Fruit fly (Drosophila melanogaster) whole organism, embryonic: ENCODE data around the gene CG2898.

Experiments used
- BtbVII ChIP-seq: fragments of 200-800 bp; sonication (Bioruptor generic); optimal IDR thresholded peaks from 3 replicates; lab custom pipeline; 2017; ENCODE audit warnings: missing biosample characterization, mild to moderate bottlenecking, missing genetic modification characterization
- Bteb2 ChIP-seq: fragments of 200-800 bp; sonication (Bioruptor generic); optimal IDR thresholded peaks from 2 replicates; lab custom pipeline; 2016; ENCODE audit warnings: missing biosample characterization, missing genetic modification characterization
- CG1024 ChIP-seq: fragments of 200-800 bp; sonication (Bioruptor generic); IDR thresholded peaks from 2 replicates; pipeline ENCODE4 v1.3.6; 2022; ENCODE audit warnings: missing biosample characterization, missing genetic modification characterization
- CG10462 ChIP-seq: fragments of 200-800 bp; sonication (Bioruptor generic); optimal IDR thresholded peaks from 2 replicates; lab custom pipeline; 2016; ENCODE audit warnings: missing biosample characterization, missing genetic modification characterization
- CG11696 ChIP-seq: fragments of 200-800 bp; sonication (Bioruptor generic); IDR thresholded peaks from 2 replicates; pipeline ENCODE4 v1.3.6; 2022; ENCODE audit warnings: missing biosample characterization, missing genetic modification characterization
- CG12071 ChIP-seq: fragments of 200-800 bp; sonication (Bioruptor generic); optimal IDR thresholded peaks from 3 replicates; lab custom pipeline; 2018; ENCODE audit warnings: missing biosample characterization, mild to moderate bottlenecking, missing genetic modification characterization
- CG15514 ChIP-seq: fragments of 200-800 bp; sonication (Bioruptor generic); optimal IDR thresholded peaks from 3 replicates; lab custom pipeline; 2017; ENCODE audit warnings: missing biosample characterization, missing genetic modification characterization, mild to moderate bottlenecking, moderate library complexity, missing genetic modification reagents
- CG16779 ChIP-seq: fragments of 200-800 bp; sonication (Bioruptor generic); IDR thresholded peaks from 2 replicates; pipeline ENCODE4 v1.3.6; 2022; ENCODE audit warnings: missing biosample characterization, missing genetic modification characterization
- CG17359 ChIP-seq: fragments of 200-800 bp; sonication (Bioruptor generic); optimal IDR thresholded peaks from 3 replicates; lab custom pipeline; 2018; ENCODE audit warnings: missing biosample characterization, mild to moderate bottlenecking, missing genetic modification characterization, moderate library complexity
- CG3281 ChIP-seq: fragments of 200-800 bp; sonication (Bioruptor generic); optimal IDR thresholded peaks from 3 replicates; lab custom pipeline; 2017; ENCODE audit warnings: missing biosample characterization, mild to moderate bottlenecking, missing genetic modification characterization
- CG3726 ChIP-seq: fragments of 200-800 bp; sonication (Bioruptor generic); IDR thresholded peaks from 3 replicates; pipeline ENCODE4, ENCODE4 v1.3.6; 2022; ENCODE audit warnings: missing biosample characterization, missing genetic modification characterization
- CG3995 ChIP-seq: fragments of 200-800 bp; sonication (Bioruptor generic); optimal IDR thresholded peaks from 3 replicates; lab custom pipeline; 2016; ENCODE audit warnings: missing biosample characterization, missing genetic modification characterization
- CG6254 ChIP-seq: fragments of 200-800 bp; sonication (Bioruptor generic); optimal IDR thresholded peaks from 3 replicates; lab custom pipeline; 2017; ENCODE audit warnings: mild to moderate bottlenecking, missing biosample characterization, missing genetic modification reagents, missing genetic modification characterization
- CG6654 ChIP-seq: fragments of 200-800 bp; sonication (Bioruptor generic); optimal IDR thresholded peaks from 2 replicates; lab custom pipeline; 2017; ENCODE audit warnings: missing biosample characterization, mild to moderate bottlenecking, missing genetic modification characterization
- CG6765 ChIP-seq: fragments of 200-800 bp; sonication (Bioruptor generic); optimal IDR thresholded peaks from 3 replicates; lab custom pipeline; 2017; ENCODE audit warnings: missing biosample characterization, mild to moderate bottlenecking, missing genetic modification characterization
- CG6813 ChIP-seq: fragments of 200-800 bp; sonication (Bioruptor generic); optimal IDR thresholded peaks from 2 replicates; lab custom pipeline; 2017; ENCODE audit warnings: missing biosample characterization, missing genetic modification characterization, mild to moderate bottlenecking, moderate library complexity, missing genetic modification reagents
- CHES-1-like ChIP-seq: fragments of 200-800 bp; sonication (Bioruptor generic); optimal IDR thresholded peaks from 2 replicates; lab custom pipeline; 2016; ENCODE audit warnings: missing biosample characterization, missing genetic modification characterization
- Camta ChIP-seq: fragments of 200-800 bp; sonication (Bioruptor generic); optimal IDR thresholded peaks from 2 replicates; lab custom pipeline; 2016; ENCODE audit warnings: missing biosample characterization, missing genetic modification characterization
- CrebB ChIP-seq: fragments of 200-800 bp; sonication (Bioruptor generic); optimal IDR thresholded peaks from 3 replicates; lab custom pipeline; 2018; ENCODE audit warnings: missing biosample characterization, mild to moderate bottlenecking, missing genetic modification characterization
- D19A ChIP-seq: fragments of 200-800 bp; optimal IDR thresholded peaks from 3 replicates; lab custom pipeline; 2019; ENCODE audit warnings: missing biosample characterization, mild to moderate bottlenecking, missing genetic modification characterization, moderate library complexity
- Dek ChIP-seq: fragments of 200-800 bp; sonication (Bioruptor generic); optimal IDR thresholded peaks from 3 replicates; lab custom pipeline; 2019; ENCODE audit warnings: missing biosample characterization, mild to moderate bottlenecking, missing genetic modification characterization, moderate library complexity
- Doc3 ChIP-seq: fragments of 200-800 bp; sonication (Bioruptor generic); IDR thresholded peaks from 3 replicates; pipeline ENCODE4 v1.3.6; 2022; ENCODE audit warnings: missing biosample characterization, missing genetic modification characterization; ENCODE audit not compliant: partially characterized antibody
- Ets97D ChIP-seq: fragments of 200-800 bp; sonication (Bioruptor generic); optimal IDR thresholded peaks from 3 replicates; lab custom pipeline; 2016; ENCODE audit warnings: missing biosample characterization, missing genetic modification characterization
- HLHmδ ChIP-seq: fragments of 200-800 bp; sonication (Bioruptor generic); optimal IDR thresholded peaks from 2 replicates; lab custom pipeline; 2018; ENCODE audit warnings: missing biosample characterization, mild to moderate bottlenecking, missing genetic modification characterization, moderate library complexity
- Sry-β ChIP-seq: fragments of 200-800 bp; sonication (Bioruptor generic); optimal IDR thresholded peaks from 2 replicates; lab custom pipeline; 2018; ENCODE audit warnings: missing biosample characterization, mild to moderate bottlenecking, missing genetic modification characterization, moderate library complexity
- Taf1 ChIP-seq: fragments of 200-800 bp; sonication (Bioruptor generic); IDR thresholded peaks from 2 replicates; pipeline ENCODE4 v1.3.6; 2022; ENCODE audit warnings: missing biosample characterization, missing genetic modification characterization
- Tbp ChIP-seq: fragments of >200 bp; optimal IDR thresholded peaks from 2 replicates; lab custom pipeline; 2018; ENCODE audit warnings: missing biosample characterization, missing genetic modification characterization
- amos ChIP-seq: fragments of 200-800 bp; sonication (Bioruptor generic); IDR thresholded peaks from 2 replicates; pipeline ENCODE4 v1.3.6; 2022; ENCODE audit warnings: missing biosample characterization, missing genetic modification characterization; ENCODE audit not compliant: partially characterized antibody
- bcd ChIP-seq: fragments of 200-800 bp; sonication (Bioruptor generic); optimal IDR thresholded peaks from 2 replicates; lab custom pipeline; 2017; ENCODE audit warnings: missing biosample characterization, mild to moderate bottlenecking, missing genetic modification characterization
- bowl ChIP-seq: fragments of 200-800 bp; sonication (Bioruptor generic); IDR thresholded peaks from 2 replicates; pipeline ENCODE4 v1.3.6; 2022; ENCODE audit warnings: missing biosample characterization, missing genetic modification characterization
- chm ChIP-seq: fragments of 200-800 bp; sonication (Bioruptor generic); IDR thresholded peaks from 2 replicates; pipeline ENCODE4 v1.3.6; 2022; ENCODE audit warnings: missing biosample characterization, missing genetic modification characterization
- crc ChIP-seq: fragments of 200-800 bp; sonication (Bioruptor generic); optimal IDR thresholded peaks from 2 replicates; lab custom pipeline; 2016; ENCODE audit warnings: missing biosample characterization, missing genetic modification characterization
- dmrt99B ChIP-seq: fragments of 200-800 bp; sonication (Bioruptor generic); optimal IDR thresholded peaks from 2 replicates; lab custom pipeline; 2018; ENCODE audit warnings: missing biosample characterization, mild to moderate bottlenecking, missing genetic modification characterization, moderate library complexity
- fd3F ChIP-seq: fragments of 200-800 bp; sonication (Bioruptor generic); optimal IDR thresholded peaks from 2 replicates; lab custom pipeline; 2018; ENCODE audit warnings: missing biosample characterization, mild to moderate bottlenecking, missing genetic modification characterization, moderate library complexity
- gcm ChIP-seq: fragments of 200-800 bp; sonication (Bioruptor generic); optimal IDR thresholded peaks from 2 replicates; lab custom pipeline; 2019; ENCODE audit warnings: missing biosample characterization, mild to moderate bottlenecking, missing genetic modification characterization, moderate library complexity
- gsb ChIP-seq: fragments of 200-800 bp; sonication (Bioruptor generic); IDR thresholded peaks from 2 replicates; pipeline ENCODE4 v1.3.6; 2022; ENCODE audit warnings: missing biosample characterization, missing genetic modification characterization
- ham ChIP-seq: fragments of 200-800 bp; sonication (Bioruptor generic); IDR thresholded peaks from 2 replicates; pipeline ENCODE4 v1.3.6; 2022; ENCODE audit warnings: missing biosample characterization, missing genetic modification characterization
- nerfin-1 ChIP-seq: fragments of 200-800 bp; sonication (Bioruptor generic); optimal IDR thresholded peaks from 3 replicates; lab custom pipeline; 2019; ENCODE audit warnings: missing biosample characterization, mild to moderate bottlenecking, missing genetic modification characterization, moderate library complexity
- nom ChIP-seq: fragments of 200-800 bp; sonication (Bioruptor generic); optimal IDR thresholded peaks from 2 replicates; lab custom pipeline; 2017; ENCODE audit warnings: missing biosample characterization, missing genetic modification characterization, mild to moderate bottlenecking, moderate library complexity, missing genetic modification reagents
- p53 ChIP-seq: fragments of 200-800 bp; sonication (Bioruptor generic); optimal IDR thresholded peaks from 2 replicates; lab custom pipeline; 2016; ENCODE audit warnings: missing biosample characterization, missing genetic modification characterization
- peb ChIP-seq: fragments of 200-800 bp; sonication (Bioruptor generic); IDR thresholded peaks from 2 replicates; pipeline ENCODE4 v1.3.6; 2022; ENCODE audit warnings: missing biosample characterization, missing genetic modification characterization
- pho ChIP-seq: fragments of 200-800 bp; sonication (Bioruptor generic); optimal IDR thresholded peaks from 2 replicates; lab custom pipeline; 2016; ENCODE audit warnings: missing biosample characterization, missing genetic modification characterization
- pum ChIP-seq: fragments of 200-800 bp; sonication (Bioruptor generic); optimal IDR thresholded peaks from 2 replicates; lab custom pipeline; 2016; ENCODE audit warnings: missing biosample characterization, missing genetic modification characterization
- sc ChIP-seq, 3 experiments: fragments of >200 bp in 2 of 3; fragments of 200-800 bp in 1 of 3; sonication (Bioruptor generic) in 1 of 3; optimal IDR thresholded peaks; 2 replicates in 2 of 3; 3 replicates in 1 of 3; lab custom pipeline; 2017; ENCODE audit warnings: mild to moderate bottlenecking in 1 of 3, missing biosample characterization in 1 of 3, missing genetic modification characterization in 1 of 3, missing genetic modification reagents in 1 of 3
- sd ChIP-seq: fragments of 200-800 bp; sonication (Bioruptor generic); optimal IDR thresholded peaks from 3 replicates; lab custom pipeline; 2018; ENCODE audit warnings: missing biosample characterization, mild to moderate bottlenecking, missing genetic modification characterization, moderate library complexity
- shn ChIP-seq: fragments of 200-800 bp; sonication (Bioruptor generic); optimal IDR thresholded peaks from 3 replicates; lab custom pipeline; 2016; ENCODE audit warnings: missing biosample characterization, missing genetic modification characterization
- so ChIP-seq: fragments of 200-800 bp; sonication (Bioruptor generic); IDR thresholded peaks from 3 replicates; pipeline ENCODE4 v1.3.6; 2022; ENCODE audit warnings: missing biosample characterization, missing genetic modification characterization
- tup ChIP-seq: fragments of 200-800 bp; sonication (Bioruptor generic); optimal IDR thresholded peaks from 2 replicates; lab custom pipeline; 2016; ENCODE audit warnings: missing biosample characterization, mild to moderate bottlenecking, missing genetic modification characterization, moderate library complexity

CG2898 gene

dm6 chrX:10396832-10397231, 21.7 kb downstream of the CG2898 start (continued):
- TF ChIP-seq shn (GFP tag; lab: Kevin White, UChicago) (no peak), dmrt99B (tag; lab: Kevin White, UChicago) (no peak), BtbVII (GFP tag; lab: Kevin White, UChicago) (no peak), CG3281 (peak; percentile 42), CG16779 (no peak), Sry-β (GFP tag; lab: Kevin White, UChicago) (no peak)

dm6 chrX:10397514-10398133, 22.4 kb downstream of the CG2898 start:
- TF ChIP-seq sd (tag; lab: Kevin White, UChicago): peak; percentile 73
- no peak for TF ChIP-seq crc
- peak; percentile 2 for TF ChIP-seq fd3F (GFP tag; lab: Kevin White, UChicago)
- no peak for TF ChIP-seq chm
- TF ChIP-seq pho (GFP tag; lab: Kevin White, UChicago): no peak
- no peak for TF ChIP-seq Doc3 (GFP tag; lab: Robert Waterston, UW)
- 0 out of 2 replicates have a peak, but pooled peaks have one; percentile 18 for TF ChIP-seq gsb (GFP tag; lab: Robert Waterston, UW)
- no peak for TF ChIP-seq CHES-1-like (GFP tag; lab: Kevin White, UChicago)
- TF ChIP-seq CG15514 (GFP tag; lab: Kevin White, UChicago): no peak
- TF ChIP-seq so: no peak
- no peak for TF ChIP-seq Camta (GFP tag; lab: Kevin White, UChicago)
- peak; percentile 16 for TF ChIP-seq CG3281
- no peak for TF ChIP-seq bcd
- TF ChIP-seq CG17359 (tag; lab: Kevin White, UChicago): peak; percentile 35
- no peak for TF ChIP-seq amos
- TF ChIP-seq CG10462 (GFP tag; lab: Kevin White, UChicago): no peak
- peak; percentile 15 for TF ChIP-seq CrebB
- no peak for TF ChIP-seq bowl
- no peak for TF ChIP-seq sc (optimal IDR thresholded peaks at IDR 0.05; lab: Kevin White, UChicago)
- TF ChIP-seq sc (GFP tag; optimal IDR thresholded peaks at IDR 0.05; lab: Kevin White, UChicago): no peak
- peak; percentile 30; the same call in 1 of the 2 replicates for TF ChIP-seq Taf1 (GFP tag; lab: Robert Waterston, UW)
- TF ChIP-seq CG1024 (GFP tag; lab: Robert Waterston, UW): no peak
- TF ChIP-seq Bteb2 (GFP tag; lab: Kevin White, UChicago): no peak
- no peak for TF ChIP-seq ham (GFP tag; lab: Robert Waterston, UW)
- TF ChIP-seq CG6765 (GFP tag; lab: Kevin White, UChicago): no peak
- no peak for TF ChIP-seq Ets97D
- TF ChIP-seq pum (GFP tag; lab: Kevin White, UChicago): no peak
- no peak for TF ChIP-seq CG6254 (GFP tag; lab: Kevin White, UChicago)
- no peak for TF ChIP-seq HLHmδ (GFP tag; lab: Kevin White, UChicago)
- TF ChIP-seq nom (GFP tag; lab: Kevin White, UChicago): no peak
- TF ChIP-seq p53: no peak
- TF ChIP-seq D19A (tag; lab: Kevin White, UChicago): peak; percentile 93
- no peak for TF ChIP-seq gcm
- TF ChIP-seq CG11696 (GFP tag; lab: Robert Waterston, UW): 0 out of 2 replicates have a peak, but pooled peaks have one; percentile 10
- peak; percentile 5 for TF ChIP-seq BtbVII (GFP tag; lab: Kevin White, UChicago)
- no peak for TF ChIP-seq CG6813 (GFP tag; lab: Kevin White, UChicago)
- TF ChIP-seq nerfin-1: no peak
- TF ChIP-seq CG12071 (GFP tag; lab: Kevin White, UChicago): no peak
- no peak for TF ChIP-seq Tbp (GFP tag; lab: Kevin White, UChicago)
- no peak for TF ChIP-seq CG3726 (GFP tag; lab: Robert Waterston, UW)
- no peak for TF ChIP-seq peb
- no peak for TF ChIP-seq CG6654 (GFP tag; lab: Kevin White, UChicago)
- peak; percentile 16 for TF ChIP-seq Dek (tag; lab: Kevin White, UChicago)
- no peak for TF ChIP-seq tup (GFP tag; lab: Kevin White, UChicago)
- no peak for TF ChIP-seq CG3995 (GFP tag; lab: Kevin White, UChicago)
